Worm (Caenorhabditis elegans) whole organism, young adult: ENCODE results near the gene srx-59.

ENCODE experiments used
- Y95B8A.8 ChIP-seq: fragments of 200-800 bp; sonication (Bioruptor generic); IDR thresholded peaks from 2 replicates; pipeline ENCODE4 v1.3.6; 2022; ENCODE audit warnings: missing genetic modification reagents, missing genetic modification characterization, missing compliant biosample characterization
- athp-1 ChIP-seq: sonication (generic microtip); optimal IDR thresholded peaks from 2 replicates; lab custom pipeline; 2017; ENCODE audit warnings: mild to moderate bottlenecking, missing genetic modification characterization, missing compliant biosample characterization
- let-526 ChIP-seq: fragments of 200-800 bp; sonication (Bioruptor generic); IDR thresholded peaks from 2 replicates; pipeline ENCODE4 v1.3.6; 2022; ENCODE audit warnings: missing genetic modification reagents, missing genetic modification characterization, missing compliant biosample characterization

ce11 chrV:6948225-6948624 is 23.4 kb upstream of the srx-59 start, which contains the start of gene Y57E12B.1:
- no peak for TF ChIP-seq athp-1 (tag; lab: Kevin White, UChicago)
- no peak for TF ChIP-seq let-526 (GFP tag; lab: Robert Waterston, UW)
- TF ChIP-seq Y95B8A.8 (GFP tag; lab: Robert Waterston, UW) = no peak
